Worm (Caenorhabditis elegans): ENCODE measurements around the gene herd-1.
A peak's percentile ranks its signal among the peaks of the same experiment; 100 is the strongest.

Gene herd-1

DNA sequence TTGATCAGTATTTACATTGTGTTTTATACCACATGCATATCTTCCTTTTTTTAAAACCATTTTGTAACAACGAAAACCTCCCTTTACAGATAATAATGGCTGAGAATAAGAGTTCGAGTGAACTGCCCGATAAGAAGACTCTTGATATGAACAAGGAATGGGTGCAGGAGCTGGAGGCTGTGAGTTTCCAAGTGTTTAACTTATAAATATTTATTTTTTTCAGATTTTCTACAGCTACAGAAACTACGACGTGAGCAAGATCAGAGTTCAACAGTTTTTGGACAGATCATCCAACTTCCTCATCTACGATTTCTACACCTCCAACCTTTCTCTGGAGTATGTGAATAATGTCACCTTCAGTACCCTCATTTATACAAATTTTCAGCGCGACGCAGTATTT, at the start of gene herd-1:
Gene herd-1 (plus strand): TSS at position 90 of the 400 bp plus-strand sequence.
- no peak for TF ChIP-seq unc-120 (tag; optimal IDR thresholded peaks at IDR 0.05; ENCODE audit: poor library complexity, severe bottlenecking)
- TF ChIP-seq lsy-2 (tag; optimal IDR thresholded peaks at IDR 0.05): no peak
- no peak for TF ChIP-seq elt-1 (tag; optimal IDR thresholded peaks at IDR 0.05; ENCODE audit: borderline replicate concordance, insufficient read depth)
- TF ChIP-seq lin-13 (tag; optimal IDR thresholded peaks at IDR 0.05): no peak
- no peak for TF ChIP-seq flh-1 (GFP tag; optimal IDR thresholded peaks at IDR 0.05)
- no peak for TF ChIP-seq ceh-43 (GFP tag; optimal IDR thresholded peaks at IDR 0.05)
- TF ChIP-seq elt-3 (tag; optimal IDR thresholded peaks at IDR 0.05): no peak
- TF ChIP-seq M03D4.4 (tag; optimal IDR thresholded peaks at IDR 0.05): no peak
- no peak for TF ChIP-seq nhr-28 (tag; optimal IDR thresholded peaks at IDR 0.05)
- TF ChIP-seq mab-5 (tag; optimal IDR thresholded peaks at IDR 0.05): no peak
- TF ChIP-seq unc-62 (GFP tag; optimal IDR thresholded peaks at IDR 0.05): no peak
- no peak for TF ChIP-seq nhr-2 (tag; optimal IDR thresholded peaks at IDR 0.05)
- no peak for TF ChIP-seq nhr-12 (tag; optimal IDR thresholded peaks at IDR 0.05)
- no peak for TF ChIP-seq unc-39 (tag; optimal IDR thresholded peaks at IDR 0.05)
- TF ChIP-seq ceh-39 (tag; optimal IDR thresholded peaks at IDR 0.05): no peak
- no peak for TF ChIP-seq hlh-1 (tag; optimal IDR thresholded peaks at IDR 0.05)

DNA sequence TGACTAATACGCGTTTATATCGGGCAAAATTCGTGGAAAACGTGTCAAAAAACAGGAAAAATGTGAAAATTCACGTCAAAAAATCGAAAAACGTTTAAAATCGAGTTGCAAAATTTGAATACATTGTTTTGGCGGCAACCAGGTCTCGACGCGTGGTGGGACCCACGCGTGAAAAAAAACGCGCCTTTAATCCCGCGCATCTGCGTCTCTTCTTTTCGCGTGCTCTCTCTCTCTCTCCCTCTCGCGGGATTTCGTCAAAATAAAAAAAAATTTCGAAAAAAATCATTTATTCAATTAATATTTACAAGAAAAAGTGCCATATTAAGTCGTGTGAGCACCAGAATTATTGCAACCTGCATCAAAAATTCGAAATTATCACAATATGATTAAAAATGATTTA, 43.0 kb upstream of the herd-1 start, which contains the start of gene ani-1:
Gene ani-1 (minus strand): TSS at position 61 of the 400 bp plus-strand sequence.
- TF ChIP-seq ztf-11 (tag; optimal IDR thresholded peaks at IDR 0.05): no peak
- TF ChIP-seq hlh-1 (tag; optimal IDR thresholded peaks at IDR 0.05): peak; percentile 9
- no peak for TF ChIP-seq ham-2 (GFP tag; optimal IDR thresholded peaks at IDR 0.05)
- peak; percentile 48 for TF ChIP-seq lin-13 (tag; optimal IDR thresholded peaks at IDR 0.05)
- peak; percentile 44 for TF ChIP-seq sptf-1 (tag; optimal IDR thresholded peaks at IDR 0.05)
- TF ChIP-seq nhr-237 (tag; optimal IDR thresholded peaks at IDR 0.05): peak; percentile 15
- no peak for TF ChIP-seq flh-1 (GFP tag; optimal IDR thresholded peaks at IDR 0.05)
- TF ChIP-seq sem-2 (GFP tag; optimal IDR thresholded peaks at IDR 0.05): no peak
- no peak for TF ChIP-seq M03D4.4 (tag; optimal IDR thresholded peaks at IDR 0.05)
- TF ChIP-seq zip-8 (tag; optimal IDR thresholded peaks at IDR 0.05): no peak
- no peak for TF ChIP-seq cnd-1 (tag; optimal IDR thresholded peaks at IDR 0.05)
- peak; percentile 61 for TF ChIP-seq mls-2 (tag; optimal IDR thresholded peaks at IDR 0.05)
- peak; percentile 71 for TF ChIP-seq lsy-2 (tag; optimal IDR thresholded peaks at IDR 0.05)
- TF ChIP-seq ceh-43 (GFP tag; optimal IDR thresholded peaks at IDR 0.05): no peak
- TF ChIP-seq ceh-39 (tag; optimal IDR thresholded peaks at IDR 0.05): no peak
- TF ChIP-seq blmp-1 (tag; optimal IDR thresholded peaks at IDR 0.05): no peak
- TF ChIP-seq elt-1 (tag; optimal IDR thresholded peaks at IDR 0.05; ENCODE audit: borderline replicate concordance, insufficient read depth): no peak
- no peak for TF ChIP-seq ceh-83 (GFP tag; optimal IDR thresholded peaks at IDR 0.05)
- no peak for TF ChIP-seq unc-120 (tag; optimal IDR thresholded peaks at IDR 0.05; ENCODE audit: poor library complexity, severe bottlenecking)
- TF ChIP-seq nhr-76 (tag; optimal IDR thresholded peaks at IDR 0.05): no peak
- TF ChIP-seq pha-4 (tag; optimal IDR thresholded peaks at IDR 0.05): no peak
- TF ChIP-seq mep-1 (tag; optimal IDR thresholded peaks at IDR 0.05): peak; percentile 78
- no peak for TF ChIP-seq mab-5 (tag; optimal IDR thresholded peaks at IDR 0.05)
- no peak for TF ChIP-seq drap-1 (GFP tag; optimal IDR thresholded peaks at IDR 0.05)
- TF ChIP-seq nhr-2 (tag; optimal IDR thresholded peaks at IDR 0.05): no peak
- no peak for TF ChIP-seq elt-3 (tag; optimal IDR thresholded peaks at IDR 0.05)
- TF ChIP-seq tbx-8 (GFP tag; optimal IDR thresholded peaks at IDR 0.05): no peak
- no peak for TF ChIP-seq bed-3 (GFP tag; optimal IDR thresholded peaks at IDR 0.05)
- no peak for TF ChIP-seq unc-39 (tag; optimal IDR thresholded peaks at IDR 0.05)
- TF ChIP-seq nhr-12 (tag; optimal IDR thresholded peaks at IDR 0.05): no peak
- no peak for TF ChIP-seq snpc-4 (tag; optimal IDR thresholded peaks at IDR 0.05)
- no peak for TF ChIP-seq lin-32 (GFP tag; optimal IDR thresholded peaks at IDR 0.05)
- peak; percentile 47 for TF ChIP-seq ces-1 (GFP tag; optimal IDR thresholded peaks at IDR 0.05)
- TF ChIP-seq unc-62 (GFP tag; optimal IDR thresholded peaks at IDR 0.05): no peak
- no peak for TF ChIP-seq nhr-28 (tag; optimal IDR thresholded peaks at IDR 0.05)

DNA sequence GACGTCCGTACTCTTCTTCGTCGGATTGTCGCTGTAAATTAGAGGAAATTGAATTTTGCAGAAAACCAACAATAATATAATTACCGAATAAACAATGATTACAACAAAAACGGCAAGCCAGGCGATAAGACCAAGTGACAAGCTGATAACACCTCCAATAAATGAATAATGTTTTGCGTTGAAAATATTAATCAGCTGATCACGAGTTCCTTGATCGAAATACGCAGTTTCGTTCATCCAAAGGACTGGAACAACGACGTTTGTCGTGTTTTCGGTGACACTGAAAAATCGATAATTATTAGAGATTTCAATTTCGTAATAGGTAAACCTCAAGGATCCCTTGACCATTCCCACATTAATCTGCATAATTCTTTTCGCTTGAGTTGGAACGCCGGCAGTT, 42.6 kb upstream of the herd-1 start:
- TF ChIP-seq ceh-83 (GFP tag; optimal IDR thresholded peaks at IDR 0.05) (no peak), bed-3 (GFP tag; optimal IDR thresholded peaks at IDR 0.05) (no peak), unc-39 (tag; optimal IDR thresholded peaks at IDR 0.05) (no peak), blmp-1 (tag; optimal IDR thresholded peaks at IDR 0.05) (no peak), M03D4.4 (tag; optimal IDR thresholded peaks at IDR 0.05) (no peak)

Data from whole organism, mixed stage, embryonic.